Fruit fly (Drosophila melanogaster): ENCODE results near the gene ATPsyndelta.

The ATPsyndelta gene

DNA sequence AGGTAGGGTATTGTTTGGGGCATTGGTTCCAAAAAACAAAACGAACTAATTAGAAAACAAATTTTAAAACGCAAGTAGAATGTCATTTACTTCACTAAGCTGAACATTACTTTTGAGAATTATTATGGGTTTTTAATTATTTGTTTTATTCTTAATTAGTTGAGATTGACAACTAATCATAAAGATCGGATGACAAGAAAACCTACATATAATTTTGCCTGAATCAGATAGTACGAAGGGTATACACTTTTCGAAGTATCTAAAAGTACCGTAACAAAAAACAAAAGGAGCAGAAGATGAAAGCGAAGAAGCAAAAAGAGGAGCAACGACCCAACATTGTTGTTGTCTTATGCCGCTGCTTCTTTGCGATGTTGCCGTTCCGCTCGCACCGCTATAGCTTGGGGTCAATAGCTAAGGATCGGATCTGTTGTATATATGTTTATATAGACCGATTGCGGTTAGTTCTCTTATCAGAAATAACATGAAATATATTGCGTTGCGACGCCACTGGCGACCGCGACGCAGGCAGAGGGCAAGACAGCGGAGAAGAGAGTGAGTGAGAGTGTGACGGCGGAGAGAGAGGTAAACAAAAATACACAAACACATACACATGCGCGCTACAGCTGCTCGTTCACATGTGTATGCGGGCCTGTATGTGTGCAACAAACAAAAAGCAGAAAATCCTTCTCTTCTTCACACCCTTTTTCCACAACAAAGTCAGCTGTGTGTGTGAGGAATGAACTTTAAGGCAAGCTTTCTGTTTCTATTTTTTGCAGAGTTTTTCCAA, 1.4 kb upstream of the ATPsyndelta start (continued):
- TF ChIP-seq CG8281 (tag; optimal IDR thresholded peaks at IDR 0.05) (no peak), tna (GFP tag; IDR thresholded peaks at IDR 0.05; ENCODE audit: partially characterized antibody) (no peak), hbn (GFP tag; IDR thresholded peaks at IDR 0.05; ENCODE audit: partially characterized antibody) (no peak), org-1 (GFP tag; optimal IDR thresholded peaks at IDR 0.05) (peak; percentile 55), CG2129 (GFP tag; IDR thresholded peaks at IDR 0.05; ENCODE audit: partially characterized antibody) (no peak), HLHmδ (GFP tag; optimal IDR thresholded peaks at IDR 0.05) (peak; percentile 35), Dp (GFP tag; optimal IDR thresholded peaks at IDR 0.05) (no peak), Ada2b (GFP tag; IDR thresholded peaks at IDR 0.05) (0 out of 2 replicates have a peak, but pooled peaks have one; percentile 7), CG6813 (GFP tag; optimal IDR thresholded peaks at IDR 0.05) (no peak), lov (optimal IDR thresholded peaks at IDR 0.05) (no peak), lov (GFP tag; IDR thresholded peaks at IDR 0.05) (no peak), kni (GFP tag; optimal IDR thresholded peaks at IDR 0.05) (no peak), zfh2 (GFP tag; optimal IDR thresholded peaks at IDR 0.05) (peak; percentile 45), CG7839 (tag; optimal IDR thresholded peaks at IDR 0.05) (peak; percentile 71), dan (GFP tag; IDR thresholded peaks at IDR 0.05) (no peak), CG1024 (GFP tag; IDR thresholded peaks at IDR 0.05) (no peak), Gug (GFP tag; IDR thresholded peaks at IDR 0.05) (no peak), BEAF-32 (GFP tag; optimal IDR thresholded peaks at IDR 0.05) (no peak), CG10959 (GFP tag; IDR thresholded peaks at IDR 0.05) (no peak), CG13775 (GFP tag; optimal IDR thresholded peaks at IDR 0.05) (peak; percentile 51), CG17328 (GFP tag; IDR thresholded peaks at IDR 0.05) (peak; percentile 19; the same call in 1 of the 2 replicates), CG5180 (GFP tag; optimal IDR thresholded peaks at IDR 0.05) (no peak), Hey (tag; optimal IDR thresholded peaks at IDR 0.05) (no peak), jing (GFP tag; optimal IDR thresholded peaks at IDR 0.05) (no peak), klu (GFP tag; IDR thresholded peaks at IDR 0.05) (no peak; the same call in 1 of the 2 replicates), CG12942 (GFP tag; optimal IDR thresholded peaks at IDR 0.05) (peak; percentile 17), z (GFP tag; IDR thresholded peaks at IDR 0.05) (no peak), CG30403 (GFP tag; optimal IDR thresholded peaks at IDR 0.05) (peak; percentile 72), ci (GFP tag; IDR thresholded peaks at IDR 0.05) (no peak), gfzf (GFP tag; optimal IDR thresholded peaks at IDR 0.05) (no peak), hb (GFP tag; IDR thresholded peaks at IDR 0.05; ENCODE audit: partially characterized antibody) (no peak), chinmo (GFP tag; IDR thresholded peaks at IDR 0.05; ENCODE audit: partially characterized antibody) (peak; percentile 69; the same call in 1 of the 4 replicates), CG1603 (tag; optimal IDR thresholded peaks at IDR 0.05) (no peak), sob (GFP tag; IDR thresholded peaks at IDR 0.05) (peak; percentile 36; the same call in 1 of the 2 replicates), D (optimal IDR thresholded peaks at IDR 0.05) (no peak), D (GFP tag; optimal IDR thresholded peaks at IDR 0.05) (peak; percentile 74), Neu2 (GFP tag; optimal IDR thresholded peaks at IDR 0.05; ENCODE audit: borderline replicate concordance) (no peak), fd96Cb (tag; optimal IDR thresholded peaks at IDR 0.05) (peak; percentile 76), cas (GFP tag; IDR thresholded peaks at IDR 0.05) (no peak), chm (GFP tag; IDR thresholded peaks at IDR 0.05) (no peak), p53 (GFP tag; optimal IDR thresholded peaks at IDR 0.05) (no peak), lola (GFP tag; optimal IDR thresholded peaks at IDR 0.05) (peak in 1 of 3 experiments; percentile 55), Sox100B (GFP tag; optimal IDR thresholded peaks at IDR 0.05) (peak; percentile 67), ase (GFP tag; IDR thresholded peaks at IDR 0.05) (no peak), CG12769 (tag; optimal IDR thresholded peaks at IDR 0.05) (no peak), CG18476 (GFP tag; optimal IDR thresholded peaks at IDR 0.05) (peak; percentile 37), tx (GFP tag; optimal IDR thresholded peaks at IDR 0.05) (no peak), CG16779 (GFP tag; IDR thresholded peaks at IDR 0.05) (no peak), inv (GFP tag; IDR thresholded peaks at IDR 0.05; ENCODE audit: partially characterized antibody) (no peak)

All from whole organism, embryonic.